Comparison of ENCODE assay signal across 2 fruit fly cellular contexts in the genomic region with DNA sequence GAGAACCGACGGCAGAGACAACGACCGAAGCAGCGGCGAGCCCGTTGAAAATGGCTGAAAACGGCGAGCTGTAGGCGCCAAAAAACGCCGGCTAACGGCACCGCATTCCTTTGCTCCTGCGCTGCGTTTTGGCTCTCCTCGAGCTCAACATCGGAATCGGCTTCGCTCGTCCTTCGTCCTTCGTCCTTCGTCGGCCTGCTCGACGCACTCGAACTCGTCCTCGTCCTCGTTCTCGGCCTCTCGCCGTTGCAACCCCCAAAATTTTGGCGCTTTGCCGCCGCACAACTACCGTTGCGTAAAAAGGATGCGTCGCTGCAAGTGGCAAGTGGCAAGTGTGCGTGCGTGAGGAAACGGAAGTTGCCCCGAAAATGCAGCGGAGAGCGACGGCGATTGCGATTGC.
A peak's percentile ranks its signal among the peaks of the same experiment; 100 is the strongest.
TF ChIP-seq lines count a peak whose summit lies in the region.

No protein-coding gene starts in this region.

- no peak for TF ChIP-seq CTCF in whole organism, embryonic (GFP tag; optimal IDR thresholded peaks at IDR 0.05; lab: Kevin White, UChicago)

TF ChIP-seq in whole organism, embryonic, 481 proteins besides CTCF, POLR2A, EP300 and RAD21 (continues in another document):
- TF ChIP-seq klu (GFP tag; IDR thresholded peaks at IDR 0.05; lab: Robert Waterston, UW) (no peak), Vsx1 (GFP tag; optimal IDR thresholded peaks at IDR 0.05; lab: Kevin White, UChicago) (no peak), mirr (GFP tag; optimal IDR thresholded peaks at IDR 0.05; lab: Kevin White, UChicago) (no peak), sens (GFP tag; lab: Kevin White, UChicago) (peak; percentile 12), Adf1 (GFP tag; IDR thresholded peaks at IDR 0.05; lab: Robert Waterston, UW) (peak; percentile 77; the same call in 1 of the 2 replicates), CG6175 (GFP tag; IDR thresholded peaks at IDR 0.05; lab: Robert Waterston, UW) (no peak), cas (GFP tag; IDR thresholded peaks at IDR 0.05; lab: Robert Waterston, UW) (no peak), bcd (GFP tag; optimal IDR thresholded peaks at IDR 0.05; lab: Kevin White, UChicago) (no peak), nerfin-1 (tag; optimal IDR thresholded peaks at IDR 0.05; lab: Kevin White, UChicago) (peak; percentile 58), usp (GFP tag; optimal IDR thresholded peaks at IDR 0.05; lab: Kevin White, UChicago) (no peak), Bdp1 (GFP tag; optimal IDR thresholded peaks at IDR 0.05; lab: Kevin White, UChicago) (no peak), CG13894 (tag; optimal IDR thresholded peaks at IDR 0.05; lab: Kevin White, UChicago) (no peak), NFAT (GFP tag; IDR thresholded peaks at IDR 0.05; lab: Robert Waterston, UW) (no peak), slp2 (GFP tag; optimal IDR thresholded peaks at IDR 0.05; lab: Kevin White, UChicago) (no peak), CG14050 (GFP tag; IDR thresholded peaks at IDR 0.05; lab: Robert Waterston, UW) (no peak), Atf3 (GFP tag; optimal IDR thresholded peaks at IDR 0.05; lab: Kevin White, UChicago) (no peak), ATbp (GFP tag; optimal IDR thresholded peaks at IDR 0.05; lab: Kevin White, UChicago) (no peak), CG15011 (GFP tag; optimal IDR thresholded peaks at IDR 0.05; lab: Kevin White, UChicago) (no peak), Tbp (GFP tag; optimal IDR thresholded peaks at IDR 0.05; lab: Kevin White, UChicago) (no peak), CG12236 (GFP tag; optimal IDR thresholded peaks at IDR 0.05; lab: Kevin White, UChicago) (no peak), pum (GFP tag; optimal IDR thresholded peaks at IDR 0.05; lab: Kevin White, UChicago) (no peak), hbn (GFP tag; IDR thresholded peaks at IDR 0.05; lab: Robert Waterston, UW; ENCODE audit: partially characterized antibody) (no peak), Side (GFP tag; optimal IDR thresholded peaks at IDR 0.05; lab: Kevin White, UChicago) (no peak), Ets65A (GFP tag; lab: Kevin White, UChicago) (peak; percentile 61), CG9817 (tag; optimal IDR thresholded peaks at IDR 0.05; lab: Kevin White, UChicago) (no peak), CG31224 (GFP tag; IDR thresholded peaks at IDR 0.05; lab: Robert Waterston, UW) (no peak), CG12391 (tag; optimal IDR thresholded peaks at IDR 0.05; lab: Kevin White, UChicago) (no peak), CG9876 (GFP tag; optimal IDR thresholded peaks at IDR 0.05; lab: Kevin White, UChicago) (no peak), CG11696 (GFP tag; IDR thresholded peaks at IDR 0.05; lab: Robert Waterston, UW) (no peak), tap (tag; optimal IDR thresholded peaks at IDR 0.05; lab: Kevin White, UChicago) (no peak), CG8089 (GFP tag; optimal IDR thresholded peaks at IDR 0.05; lab: Kevin White, UChicago) (no peak), CG8924 (tag; optimal IDR thresholded peaks at IDR 0.05; lab: Kevin White, UChicago) (no peak), sens-2 (GFP tag; IDR thresholded peaks at IDR 0.05; lab: Robert Waterston, UW) (no peak), Chrac-16 (GFP tag; optimal IDR thresholded peaks at IDR 0.05; lab: Kevin White, UChicago) (no peak), lola (GFP tag; optimal IDR thresholded peaks at IDR 0.05; lab: Kevin White, UChicago) (no peak), CG6791 (GFP tag; IDR thresholded peaks at IDR 0.05; lab: Robert Waterston, UW; ENCODE audit: partially characterized antibody) (no peak), CG6854 (GFP tag; optimal IDR thresholded peaks at IDR 0.05; lab: Kevin White, UChicago) (no peak), Med (GFP tag; lab: Kevin White, UChicago) (peak; percentile 64), CG8478 (optimal IDR thresholded peaks at IDR 0.05; lab: Kevin White, UChicago) (peak; percentile 36), CG15269 (tag; optimal IDR thresholded peaks at IDR 0.05; lab: Kevin White, UChicago) (no peak), zen (tag; optimal IDR thresholded peaks at IDR 0.05; lab: Kevin White, UChicago) (no peak), gcm2 (GFP tag; optimal IDR thresholded peaks at IDR 0.05; lab: Kevin White, UChicago) (no peak), Deaf1 (tag; optimal IDR thresholded peaks at IDR 0.05; lab: Kevin White, UChicago) (peak; percentile 88), dan (GFP tag; IDR thresholded peaks at IDR 0.05; lab: Robert Waterston, UW) (no peak), Optix (GFP tag; IDR thresholded peaks at IDR 0.05; lab: Robert Waterston, UW) (no peak), Oli (tag; optimal IDR thresholded peaks at IDR 0.05; lab: Kevin White, UChicago) (no peak), CG6683 (GFP tag; optimal IDR thresholded peaks at IDR 0.05; lab: Kevin White, UChicago) (no peak)

TF ChIP-seq in whole organism, pupa, 21 proteins besides CTCF, POLR2A, EP300 and RAD21:
- TF ChIP-seq CG4496 (GFP tag; IDR thresholded peaks at IDR 0.05; lab: Robert Waterston, UW) (0 out of 3 replicates have a peak, but pooled peaks have one; percentile 24), CG13204 (GFP tag; optimal IDR thresholded peaks at IDR 0.05; lab: Kevin White, UChicago) (no peak)
